Worm (Caenorhabditis elegans): Measurements from ENCODE around the gene F54H5.2.

F54H5.2 gene

ce11 chrII:6661211-6661610 is 33.9 kb downstream of the F54H5.2 start, which contains the start of gene T19D12.2:
Gene T19D12.2, plus strand, starts transcription at chrII:6661335.
- TF ChIP-seq elt-2 (tag; optimal IDR thresholded peaks at IDR 0.05) (peak; percentile 79), lsy-12 (tag; optimal IDR thresholded peaks at IDR 0.05) (no peak), aly-2 (tag; optimal IDR thresholded peaks at IDR 0.05) (no peak), jun-1 (tag; optimal IDR thresholded peaks at IDR 0.05) (no peak)

- TF ChIP-seq nhr-23 (tag; optimal IDR thresholded peaks at IDR 0.05) (no peak), unc-62 (GFP tag; optimal IDR thresholded peaks at IDR 0.05) (no peak), ztf-11 (tag; optimal IDR thresholded peaks at IDR 0.05) (no peak), lsy-12 (tag; optimal IDR thresholded peaks at IDR 0.05) (no peak), fos-1 (tag; optimal IDR thresholded peaks at IDR 0.05) (no peak), elt-3 (tag; optimal IDR thresholded peaks at IDR 0.05) (no peak), ama-1 (optimal IDR thresholded peaks at IDR 0.05) (no peak), nhr-12 (tag; optimal IDR thresholded peaks at IDR 0.05) (no peak), hmg-11 (tag; optimal IDR thresholded peaks at IDR 0.05) (no peak), ZK546.5 (tag; optimal IDR thresholded peaks at IDR 0.05) (no peak), sea-2 (GFP tag; optimal IDR thresholded peaks at IDR 0.05) (no peak), eor-1 (tag; optimal IDR thresholded peaks at IDR 0.05) (no peak), pha-4 (tag; optimal IDR thresholded peaks at IDR 0.05) (peak; percentile 4), ceh-82 (tag; optimal IDR thresholded peaks at IDR 0.05) (no peak), nhr-25 (tag; optimal IDR thresholded peaks at IDR 0.05) (no peak), elt-2 (tag; optimal IDR thresholded peaks at IDR 0.05) (peak; percentile 39), nhr-77 (tag; optimal IDR thresholded peaks at IDR 0.05) (no peak)
Observed at ce11 chrII:6663799-6664198, 36.5 kb downstream of the F54H5.2 start.

ce11 chrII:6665908-6666307 is 38.6 kb downstream of the F54H5.2 start:
- no peak for TF ChIP-seq tbx-2 (tag; optimal IDR thresholded peaks at IDR 0.05)
- no peak for TF ChIP-seq egl-27 (tag; optimal IDR thresholded peaks at IDR 0.05)
- no peak for TF ChIP-seq lsy-12 (tag; optimal IDR thresholded peaks at IDR 0.05)
- peak; percentile 84 for TF ChIP-seq elt-2 (tag; optimal IDR thresholded peaks at IDR 0.05)
- TF ChIP-seq ztf-4 (tag; optimal IDR thresholded peaks at IDR 0.05): no peak
- no peak for TF ChIP-seq aly-2 (tag; optimal IDR thresholded peaks at IDR 0.05)
- no peak for TF ChIP-seq ztf-11 (tag; optimal IDR thresholded peaks at IDR 0.05)
- peak; percentile 39 for TF ChIP-seq pqm-1 (tag; optimal IDR thresholded peaks at IDR 0.05)
- no peak for TF ChIP-seq nhr-67 (tag; optimal IDR thresholded peaks at IDR 0.05)

- TF ChIP-seq lin-15B (tag; optimal IDR thresholded peaks at IDR 0.05) (no peak), nhr-76 (tag; optimal IDR thresholded peaks at IDR 0.05) (no peak), fkh-2 (tag; optimal IDR thresholded peaks at IDR 0.05) (no peak), nhr-67 (tag; optimal IDR thresholded peaks at IDR 0.05) (no peak), ztf-11 (tag; optimal IDR thresholded peaks at IDR 0.05) (no peak), nhr-12 (tag; optimal IDR thresholded peaks at IDR 0.05) (no peak), unc-62 (GFP tag; optimal IDR thresholded peaks at IDR 0.05) (no peak), nfya-1 (tag; optimal IDR thresholded peaks at IDR 0.05; ENCODE audit: insufficient read depth) (no peak), elt-3 (tag; optimal IDR thresholded peaks at IDR 0.05) (no peak)
Observed at ce11 chrII:6666598-6666997, 39.3 kb downstream of the F54H5.2 start, which contains the start of gene T19D12.1. Gene T19D12.1, plus strand, starts transcription at chrII:6666898.

- TF ChIP-seq nhr-67 (tag; optimal IDR thresholded peaks at IDR 0.05) (no peak), hmg-11 (tag; optimal IDR thresholded peaks at IDR 0.05) (no peak), egl-27 (tag; optimal IDR thresholded peaks at IDR 0.05) (no peak)
Observed at ce11 chrII:6667534-6667933, 40.2 kb downstream of the F54H5.2 start.

ce11 chrII:6668496-6668895 is 41.2 kb downstream of the F54H5.2 start:
- no peak for TF ChIP-seq elt-1 (tag; optimal IDR thresholded peaks at IDR 0.05)
- TF ChIP-seq unc-39 (tag; optimal IDR thresholded peaks at IDR 0.05): no peak
- TF ChIP-seq fkh-2 (tag; optimal IDR thresholded peaks at IDR 0.05): no peak
- TF ChIP-seq tbx-2 (tag; optimal IDR thresholded peaks at IDR 0.05): no peak
- TF ChIP-seq nhr-76 (tag; optimal IDR thresholded peaks at IDR 0.05): no peak
- TF ChIP-seq nhr-237 (tag; optimal IDR thresholded peaks at IDR 0.05): no peak

ce11 chrII:6673894-6674293 is 46.6 kb downstream of the F54H5.2 start, which contains the start of gene H43E16.1:
Gene H43E16.1, plus strand, starts transcription at chrII:6674268.
- TF ChIP-seq ZK546.5 (tag; optimal IDR thresholded peaks at IDR 0.05) (no peak), elt-2 (tag; optimal IDR thresholded peaks at IDR 0.05) (peak; percentile 86), pqm-1 (tag; optimal IDR thresholded peaks at IDR 0.05) (peak; percentile 62)

Data from whole organism, L3 larva.